Fruit fly (Drosophila melanogaster): ENCODE data around the gene CG14190.
A peak's percentile ranks its signal among the peaks of the same experiment; 100 is the strongest.

The CG14190 gene

DNA sequence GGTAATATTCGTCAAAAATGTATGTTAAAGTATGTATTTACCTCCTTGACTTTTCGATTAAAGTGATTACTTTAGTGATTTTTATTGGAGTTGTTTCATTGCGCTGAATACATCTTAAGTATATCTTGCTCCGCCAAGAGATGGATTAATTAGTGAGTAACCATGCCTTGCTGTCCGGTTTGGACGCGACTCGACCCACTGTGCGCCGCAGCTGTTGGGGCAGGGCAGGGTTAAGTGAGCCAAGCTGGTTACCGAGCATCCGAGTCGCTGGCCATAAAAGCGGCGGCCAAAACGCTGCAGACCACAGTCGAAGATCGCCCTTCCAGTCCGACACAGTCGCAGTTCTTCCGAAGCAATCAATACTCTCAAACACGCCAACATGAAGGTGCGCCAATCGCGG lies 24.7 kb downstream of the CG14190 start, which contains the start of gene CG14191:
Gene CG14191 (plus strand): TSS at position 301 of the 400 bp plus-strand sequence.
- no peak for TF ChIP-seq psq (GFP tag; optimal IDR thresholded peaks at IDR 0.05)
- TF ChIP-seq CrebA (GFP tag; optimal IDR thresholded peaks at IDR 0.05; ENCODE audit: borderline replicate concordance), result no peak
- no peak for TF ChIP-seq Hr83 (GFP tag; optimal IDR thresholded peaks at IDR 0.05; ENCODE audit: poor library complexity, severe bottlenecking)
- TF ChIP-seq dl (GFP tag; optimal IDR thresholded peaks at IDR 0.05; ENCODE audit: insufficient read depth in 1 of 2, partially characterized antibody in 2 of 2), result no peak
- TF ChIP-seq OdsH (GFP tag; optimal IDR thresholded peaks at IDR 0.05), result no peak
- no peak for TF ChIP-seq Jra (GFP tag; optimal IDR thresholded peaks at IDR 0.05)
- no peak for TF ChIP-seq usp (GFP tag; optimal IDR thresholded peaks at IDR 0.05)
- TF ChIP-seq HLH106 (tag; optimal IDR thresholded peaks at IDR 0.05), result no peak
- no peak for TF ChIP-seq lola (GFP tag; optimal IDR thresholded peaks at IDR 0.05)
- no peak for TF ChIP-seq Hr78 (GFP tag; optimal IDR thresholded peaks at IDR 0.05)
- TF ChIP-seq N (GFP tag; optimal IDR thresholded peaks at IDR 0.05), result no peak
- TF ChIP-seq CG32264 (GFP tag; optimal IDR thresholded peaks at IDR 0.05), result no peak
- no peak for TF ChIP-seq dsf (GFP tag; optimal IDR thresholded peaks at IDR 0.05; ENCODE audit: borderline replicate concordance)
- TF ChIP-seq tai (GFP tag; optimal IDR thresholded peaks at IDR 0.05), result no peak

DNA sequence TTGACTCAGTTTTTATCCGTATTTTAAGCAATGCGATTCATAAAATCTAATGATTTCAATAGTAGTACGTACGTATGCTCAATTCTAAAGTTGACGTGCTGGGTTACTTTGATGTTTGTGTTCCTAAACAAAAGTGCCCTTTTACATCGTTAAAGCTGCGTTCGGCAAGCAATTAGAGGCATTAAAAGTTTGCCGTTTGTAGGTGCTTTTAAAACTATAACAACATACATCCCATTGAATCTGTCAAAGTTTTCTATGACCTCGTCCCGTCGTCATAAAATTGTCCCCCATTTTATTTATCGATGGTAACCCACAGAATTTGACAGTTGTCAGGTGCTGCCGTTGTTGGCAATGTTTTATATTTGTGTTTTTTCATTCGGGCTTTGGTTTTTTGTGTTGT lies 26.5 kb downstream of the CG14190 start, which contains the start of gene CG7423:
Gene CG7423 (minus strand): TSS at position 101 of the 400 bp plus-strand sequence.
- no peak for TF ChIP-seq GATAd (GFP tag; optimal IDR thresholded peaks at IDR 0.05)
- TF ChIP-seq Sp1 (GFP tag; optimal IDR thresholded peaks at IDR 0.05), result no peak
- TF ChIP-seq h (GFP tag; optimal IDR thresholded peaks at IDR 0.05), result no peak
- TF ChIP-seq CrebA (GFP tag; optimal IDR thresholded peaks at IDR 0.05; ENCODE audit: borderline replicate concordance), result no peak
- no peak for TF ChIP-seq N (GFP tag; optimal IDR thresholded peaks at IDR 0.05)
- TF ChIP-seq foxo (GFP tag; optimal IDR thresholded peaks at IDR 0.05), result no peak
- TF ChIP-seq Dfd (GFP tag; optimal IDR thresholded peaks at IDR 0.05), result no peak
- no peak for TF ChIP-seq dsf (GFP tag; optimal IDR thresholded peaks at IDR 0.05; ENCODE audit: borderline replicate concordance)
- TF ChIP-seq br (GFP tag; optimal IDR thresholded peaks at IDR 0.05), result no peak
- TF ChIP-seq fru (GFP tag; optimal IDR thresholded peaks at IDR 0.05), result no peak
- TF ChIP-seq brk (GFP tag; optimal IDR thresholded peaks at IDR 0.05), result no peak
- no peak for TF ChIP-seq rgr (GFP tag; optimal IDR thresholded peaks at IDR 0.05)
- no peak for TF ChIP-seq jim (GFP tag; optimal IDR thresholded peaks at IDR 0.05)
- TF ChIP-seq dmrt93B (GFP tag; optimal IDR thresholded peaks at IDR 0.05), result no peak
- no peak for TF ChIP-seq lola (GFP tag; optimal IDR thresholded peaks at IDR 0.05)
- no peak for TF ChIP-seq Jra (GFP tag; optimal IDR thresholded peaks at IDR 0.05)
- TF ChIP-seq usp (GFP tag; optimal IDR thresholded peaks at IDR 0.05), result no peak
- no peak for TF ChIP-seq woc (GFP tag; optimal IDR thresholded peaks at IDR 0.05)

DNA sequence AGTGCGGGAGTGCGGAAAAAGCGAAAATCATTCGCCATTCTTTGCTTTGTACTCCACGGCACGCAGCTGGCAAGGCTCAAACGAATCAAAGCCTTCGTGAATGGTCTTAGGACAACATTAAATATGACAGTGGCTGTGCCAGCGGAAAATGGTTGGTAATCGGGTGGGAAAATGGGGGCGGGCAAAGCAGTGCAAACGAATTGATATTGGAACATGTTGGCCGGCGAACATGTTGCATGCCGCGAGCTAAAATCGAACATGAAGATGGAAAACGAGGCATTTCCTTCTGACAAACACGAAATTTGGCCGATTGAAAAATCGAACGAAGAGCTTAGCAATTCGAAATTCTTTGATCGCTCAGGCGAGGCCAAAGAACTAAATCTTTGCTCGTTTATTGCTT lies 39.5 kb downstream of the CG14190 start:
- TF ChIP-seq Dif (GFP tag; optimal IDR thresholded peaks at IDR 0.05; ENCODE audit: partially characterized antibody), result no peak
- no peak for TF ChIP-seq pan (optimal IDR thresholded peaks at IDR 0.05)
- TF ChIP-seq h (GFP tag; optimal IDR thresholded peaks at IDR 0.05), result no peak
- no peak for TF ChIP-seq Hr83 (GFP tag; optimal IDR thresholded peaks at IDR 0.05; ENCODE audit: poor library complexity, severe bottlenecking)
- no peak for TF ChIP-seq sv (GFP tag; optimal IDR thresholded peaks at IDR 0.05)
- no peak for TF ChIP-seq N (GFP tag; optimal IDR thresholded peaks at IDR 0.05)
- no peak for TF ChIP-seq lola (GFP tag; optimal IDR thresholded peaks at IDR 0.05)
- TF ChIP-seq rgr (GFP tag; optimal IDR thresholded peaks at IDR 0.05), result no peak

DNA sequence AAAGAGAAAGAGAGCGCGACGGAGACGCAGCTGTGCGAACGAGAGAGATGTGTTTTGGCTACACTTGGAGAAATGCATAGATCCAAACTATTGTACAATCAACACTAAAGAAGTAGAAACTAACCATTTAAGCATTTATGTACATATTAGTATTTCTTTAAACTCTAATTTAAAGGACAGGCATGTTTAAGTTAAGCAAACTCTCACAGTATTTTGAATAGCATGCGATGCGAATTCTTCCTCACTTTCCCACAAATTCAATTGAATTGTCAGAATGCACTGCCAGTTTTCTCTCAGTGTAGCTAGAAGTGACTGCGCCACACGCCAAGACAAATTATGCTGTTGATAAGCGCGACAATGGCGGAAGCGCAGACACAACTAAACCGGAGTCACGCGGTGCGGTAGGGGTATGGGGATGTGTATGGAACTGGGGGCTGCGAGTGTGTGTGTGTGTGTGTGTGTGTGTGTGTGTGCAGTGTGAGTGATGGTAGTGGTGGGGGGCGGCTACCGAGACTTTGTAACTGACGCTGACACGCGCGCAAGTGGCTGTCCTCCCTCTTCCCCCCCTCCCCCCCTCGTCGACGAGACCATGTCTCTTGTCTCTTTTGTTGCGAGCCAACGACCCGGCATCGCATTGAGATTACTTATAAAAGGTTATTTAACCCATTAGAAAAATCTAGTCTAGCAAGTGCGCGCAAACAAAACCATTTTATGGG lies 50.3 kb downstream of the CG14190 start:
- TF ChIP-seq sage (GFP tag; optimal IDR thresholded peaks at IDR 0.05), result no peak
- no peak for TF ChIP-seq Abd-B (GFP tag; optimal IDR thresholded peaks at IDR 0.05)
- TF ChIP-seq woc (GFP tag; optimal IDR thresholded peaks at IDR 0.05), result no peak
- TF ChIP-seq sv (GFP tag; optimal IDR thresholded peaks at IDR 0.05), result no peak
- no peak for TF ChIP-seq HLH106 (tag; optimal IDR thresholded peaks at IDR 0.05)
- no peak for TF ChIP-seq pan (optimal IDR thresholded peaks at IDR 0.05)
- TF ChIP-seq jim (GFP tag; optimal IDR thresholded peaks at IDR 0.05), result no peak
- TF ChIP-seq dsf (GFP tag; optimal IDR thresholded peaks at IDR 0.05; ENCODE audit: borderline replicate concordance), result no peak
- peak; percentile 71 for TF ChIP-seq Dfd (GFP tag; optimal IDR thresholded peaks at IDR 0.05)

Measured in whole organism, wandering third instar larva.